Fruit fly (Drosophila melanogaster): Measurements from ENCODE around the gene hzg.

hzg gene

DNA sequence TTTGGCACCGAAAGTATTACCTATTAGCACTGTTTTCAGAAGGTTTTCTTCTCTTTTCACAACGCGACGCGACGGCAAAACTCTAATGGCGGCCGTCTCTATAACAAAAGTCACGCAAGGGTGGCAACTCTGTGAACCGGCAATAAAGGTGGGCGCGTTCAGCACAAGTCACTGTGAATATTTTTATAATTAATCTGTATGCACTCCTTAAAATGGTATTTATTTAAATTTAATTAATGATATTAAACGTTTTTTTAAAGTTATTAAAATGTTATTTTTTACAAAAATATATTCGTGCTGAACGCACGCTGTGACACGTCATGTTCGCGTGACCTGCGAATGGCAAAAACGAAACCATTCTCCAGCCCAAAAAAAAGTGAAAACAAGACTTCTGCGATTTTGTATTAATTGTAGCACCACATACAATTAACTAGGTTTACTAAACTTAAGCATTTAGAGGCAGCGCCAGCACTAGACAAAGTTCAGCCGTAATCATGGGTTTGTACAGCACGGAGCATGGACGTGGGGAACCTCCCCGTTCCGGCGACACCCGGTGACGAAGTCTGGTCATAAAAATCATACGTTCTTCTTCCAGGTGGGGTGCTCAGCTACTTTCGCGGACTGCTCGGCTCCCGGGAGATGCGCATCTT, 21.6 kb downstream of the hzg start, which contains the start of the genes brm and Arl1 (continued):
- TF ChIP-seq CG11456 (GFP tag; IDR thresholded peaks at IDR 0.05) (peak; percentile 99), CG18262 (tag; optimal IDR thresholded peaks at IDR 0.05) (peak; percentile 97), croc (GFP tag; conservative IDR thresholded peaks at IDR 0.05) (peak; percentile 99), usp (GFP tag; optimal IDR thresholded peaks at IDR 0.05) (no peak), kah (GFP tag; optimal IDR thresholded peaks at IDR 0.05) (peak; percentile 92), Blimp-1 (GFP tag; optimal IDR thresholded peaks at IDR 0.05) (peak; percentile 95), amos (GFP tag; IDR thresholded peaks at IDR 0.05; ENCODE audit: partially characterized antibody) (peak; percentile 40; the same call in 1 of the 2 replicates), CG7372 (GFP tag; IDR thresholded peaks at IDR 0.05) (peak; percentile 100), insv (GFP tag; optimal IDR thresholded peaks at IDR 0.05) (peak in 1 of 2 experiments; percentile 84), psq (GFP tag; optimal IDR thresholded peaks at IDR 0.05) (peak; percentile 94), CG7556 (GFP tag; optimal IDR thresholded peaks at IDR 0.05) (peak; percentile 95), BtbVII (GFP tag; optimal IDR thresholded peaks at IDR 0.05) (peak; percentile 95), CG1603 (tag; optimal IDR thresholded peaks at IDR 0.05) (no peak), Nf-YB (GFP tag; optimal IDR thresholded peaks at IDR 0.05) (peak; percentile 85), ATbp (GFP tag; optimal IDR thresholded peaks at IDR 0.05) (peak; percentile 90), nerfin-1 (tag; optimal IDR thresholded peaks at IDR 0.05) (peak; percentile 97), CG10543 (GFP tag; optimal IDR thresholded peaks at IDR 0.05) (peak; percentile 99), Fer2 (tag; optimal IDR thresholded peaks at IDR 0.05) (peak; percentile 98), kni (GFP tag; optimal IDR thresholded peaks at IDR 0.05) (peak; percentile 93), CG4854 (GFP tag; optimal IDR thresholded peaks at IDR 0.05) (peak; percentile 90), cwo (GFP tag; optimal IDR thresholded peaks at IDR 0.05) (peak; percentile 94), CG18476 (GFP tag; optimal IDR thresholded peaks at IDR 0.05) (peak; percentile 96), sd (tag; optimal IDR thresholded peaks at IDR 0.05) (peak; percentile 91), CG30431 (GFP tag; optimal IDR thresholded peaks at IDR 0.05) (peak; percentile 98), CG2889 (GFP tag; IDR thresholded peaks at IDR 0.05) (peak; percentile 98), nau (GFP tag; optimal IDR thresholded peaks at IDR 0.05) (no peak), gce (GFP tag; IDR thresholded peaks at IDR 0.05) (peak; percentile 98), en (GFP tag; optimal IDR thresholded peaks at IDR 0.05) (peak; percentile 20), CG3838 (GFP tag; optimal IDR thresholded peaks at IDR 0.05) (peak; percentile 78), ham (GFP tag; IDR thresholded peaks at IDR 0.05) (peak; percentile 98), sisA (GFP tag; IDR thresholded peaks at IDR 0.05) (peak; percentile 99), CG6654 (GFP tag; optimal IDR thresholded peaks at IDR 0.05) (peak; percentile 91), ssp (GFP tag; IDR thresholded peaks at IDR 0.05) (peak; percentile 96), vnd (GFP tag; IDR thresholded peaks at IDR 0.05; ENCODE audit: partially characterized antibody) (peak; percentile 49; the same call in 1 of the 3 replicates), CG12744 (GFP tag; optimal IDR thresholded peaks at IDR 0.05) (peak; percentile 57), phol (tag; optimal IDR thresholded peaks at IDR 0.05) (peak; percentile 100), so (GFP tag; IDR thresholded peaks at IDR 0.05) (peak; percentile 99), scrt (GFP tag; optimal IDR thresholded peaks at IDR 0.05) (peak; percentile 94), Six4 (GFP tag; optimal IDR thresholded peaks at IDR 0.05) (peak; percentile 95), CG6854 (GFP tag; optimal IDR thresholded peaks at IDR 0.05) (peak; percentile 94), MBD-R2 (GFP tag; IDR thresholded peaks at IDR 0.05) (peak; percentile 100), luna (GFP tag; optimal IDR thresholded peaks at IDR 0.05) (peak; percentile 75), grn (GFP tag; optimal IDR thresholded peaks at IDR 0.05) (peak; percentile 65), CG7928 (GFP tag; optimal IDR thresholded peaks at IDR 0.05) (peak; percentile 83), abd-A (tag; optimal IDR thresholded peaks at IDR 0.05) (no peak), CG10462 (GFP tag; optimal IDR thresholded peaks at IDR 0.05) (peak; percentile 89), CG14667 (GFP tag; IDR thresholded peaks at IDR 0.05) (peak; percentile 99), E2f2 (GFP tag; IDR thresholded peaks at IDR 0.05) (peak; percentile 86), slp2 (GFP tag; optimal IDR thresholded peaks at IDR 0.05) (peak; percentile 62)
